Fruit fly (Drosophila melanogaster) whole organism, embryonic: ENCODE results near the gene Rtca.

Experiments used
- Abd-B ChIP-seq: fragments of 200-800 bp; sonication (Bioruptor generic); optimal IDR thresholded peaks from 2 replicates; lab custom pipeline; 2018; ENCODE audit warnings: missing biosample characterization, mild to moderate bottlenecking, missing genetic modification characterization, moderate library complexity
- Adf1 ChIP-seq: fragments of 200-800 bp; sonication (Bioruptor generic); IDR thresholded peaks from 2 replicates; pipeline ENCODE4 v1.3.6; 2022; ENCODE audit warnings: missing biosample characterization, missing genetic modification characterization
- Atf-2 ChIP-seq: fragments of 200-800 bp; sonication (Bioruptor generic); optimal IDR thresholded peaks from 2 replicates; lab custom pipeline; 2016; ENCODE audit warnings: missing biosample characterization, missing genetic modification characterization
- Bgb ChIP-seq: fragments of 200-800 bp; sonication (Bioruptor generic); IDR thresholded peaks from 2 replicates; pipeline ENCODE4 v1.3.6; 2022; ENCODE audit warnings: missing biosample characterization, missing genetic modification characterization; ENCODE audit not compliant: partially characterized antibody
- BtbVII ChIP-seq: fragments of 200-800 bp; sonication (Bioruptor generic); optimal IDR thresholded peaks from 3 replicates; lab custom pipeline; 2017; ENCODE audit warnings: missing biosample characterization, mild to moderate bottlenecking, missing genetic modification characterization
- CG10321 ChIP-seq: fragments of 200-800 bp; sonication (Bioruptor generic); IDR thresholded peaks from 2 replicates; pipeline ENCODE4 v1.3.6; 2022; ENCODE audit warnings: missing biosample characterization, missing genetic modification characterization
- CG10543 ChIP-seq: fragments of 200-800 bp; sonication (Bioruptor generic); optimal IDR thresholded peaks from 3 replicates; lab custom pipeline; 2017; ENCODE audit warnings: missing biosample characterization, mild to moderate bottlenecking, missing genetic modification characterization, moderate library complexity
- CG10979 ChIP-seq: fragments of 200-800 bp; sonication (Bioruptor generic); optimal IDR thresholded peaks from 2 replicates; lab custom pipeline; 2018; ENCODE audit warnings: missing biosample characterization, mild to moderate bottlenecking, missing genetic modification characterization, moderate library complexity
- CG12391 ChIP-seq: fragments of 200-800 bp; sonication (Bioruptor generic); optimal IDR thresholded peaks from 3 replicates; lab custom pipeline; 2018; ENCODE audit warnings: missing biosample characterization, mild to moderate bottlenecking, missing genetic modification characterization, moderate library complexity
- CG12942 ChIP-seq: fragments of 200-800 bp; sonication (Bioruptor generic); optimal IDR thresholded peaks from 3 replicates; lab custom pipeline; 2016; ENCODE audit warnings: missing biosample characterization, missing genetic modification characterization
- CG14441 ChIP-seq: fragments of 200-800 bp; sonication (Bioruptor generic); IDR thresholded peaks from 2 replicates; pipeline ENCODE4 v1.3.6; 2022; ENCODE audit warnings: missing biosample characterization, missing genetic modification characterization
- CG14667 ChIP-seq: fragments of 200-800 bp; sonication (Bioruptor generic); IDR thresholded peaks from 2 replicates; pipeline ENCODE4 v1.3.6; 2022; ENCODE audit warnings: missing biosample characterization, missing genetic modification characterization
- CG18619 ChIP-seq: fragments of 200-800 bp; sonication (Bioruptor generic); optimal IDR thresholded peaks from 3 replicates; lab custom pipeline; 2017; ENCODE audit warnings: missing biosample characterization, mild to moderate bottlenecking, missing genetic modification characterization
- CG34376 ChIP-seq: fragments of 200-800 bp; sonication (Bioruptor generic); optimal IDR thresholded peaks from 2 replicates; lab custom pipeline; 2018; ENCODE audit warnings: missing biosample characterization, mild to moderate bottlenecking, missing genetic modification characterization
- CG4820 ChIP-seq: fragments of 200-800 bp; sonication (Bioruptor generic); optimal IDR thresholded peaks from 3 replicates; lab custom pipeline; 2016; ENCODE audit warnings: missing biosample characterization, missing genetic modification characterization
- CG6791 ChIP-seq: fragments of 200-800 bp; sonication (Bioruptor generic); IDR thresholded peaks from 3 replicates; pipeline ENCODE4 v1.3.6; 2022; ENCODE audit warnings: missing biosample characterization, missing genetic modification characterization; ENCODE audit not compliant: partially characterized antibody
- CG7987 ChIP-seq: fragments of 200-800 bp; sonication (Bioruptor generic); optimal IDR thresholded peaks from 2 replicates; lab custom pipeline; 2018; ENCODE audit warnings: missing biosample characterization, mild to moderate bottlenecking, missing genetic modification characterization, moderate library complexity
- CG9817 ChIP-seq: fragments of 200-800 bp; sonication (Bioruptor generic); optimal IDR thresholded peaks from 2 replicates; lab custom pipeline; 2018; ENCODE audit warnings: missing biosample characterization, mild to moderate bottlenecking, missing genetic modification characterization, moderate library complexity
- CG9932 ChIP-seq: fragments of 200-800 bp; sonication (Bioruptor generic); IDR thresholded peaks from 2 replicates; pipeline ENCODE4 v1.3.6; 2022; ENCODE audit warnings: missing biosample characterization, missing genetic modification characterization
- D ChIP-seq, 2 experiments: fragments of 200-800 bp in 1 of 2; fragments of >200 bp in 1 of 2; sonication (Bioruptor generic) in 1 of 2; optimal IDR thresholded peaks; 2 replicates in 1 of 2; 3 replicates in 1 of 2; lab custom pipeline; 2017; ENCODE audit warnings: mild to moderate bottlenecking in 1 of 2, missing biosample characterization in 1 of 2, missing genetic modification characterization in 1 of 2, missing genetic modification reagents in 1 of 2
- GATAe ChIP-seq: fragments of 200-800 bp; sonication (Bioruptor generic); conservative IDR thresholded peaks from 2 replicates; pipeline ENCODE4 v1.3.6; 2022; ENCODE audit warnings: missing biosample characterization, missing genetic modification characterization
- H2.0 ChIP-seq: fragments of 200-800 bp; sonication (Bioruptor generic); IDR thresholded peaks from 2 replicates; pipeline ENCODE4 v1.3.6; 2022; ENCODE audit warnings: missing biosample characterization, missing genetic modification characterization
- Hsf ChIP-seq: fragments of 200-800 bp; sonication (Bioruptor generic); optimal IDR thresholded peaks from 3 replicates; lab custom pipeline; 2016; ENCODE audit warnings: missing biosample characterization, missing genetic modification characterization
- Kr ChIP-seq: fragments of 200-800 bp; sonication (Bioruptor generic); optimal IDR thresholded peaks from 2 replicates; lab custom pipeline; 2017; ENCODE audit warnings: missing biosample characterization, mild to moderate bottlenecking, missing genetic modification characterization
- MTF-1 ChIP-seq: fragments of 200-800 bp; sonication (Bioruptor generic); optimal IDR thresholded peaks from 2 replicates; lab custom pipeline; 2018; ENCODE audit warnings: missing biosample characterization, mild to moderate bottlenecking, missing genetic modification characterization, borderline replicate concordance
- Meics ChIP-seq: fragments of 200-800 bp; sonication (Bioruptor generic); optimal IDR thresholded peaks from 2 replicates; lab custom pipeline; 2017; ENCODE audit warnings: missing biosample characterization, mild to moderate bottlenecking, missing genetic modification characterization
- Mes4 ChIP-seq: fragments of 200-800 bp; sonication (Bioruptor generic); optimal IDR thresholded peaks from 2 replicates; lab custom pipeline; 2016; ENCODE audit warnings: missing biosample characterization, missing genetic modification characterization
- Oli ChIP-seq: fragments of 200-800 bp; sonication (Bioruptor generic); optimal IDR thresholded peaks from 2 replicates; lab custom pipeline; 2018; ENCODE audit warnings: missing biosample characterization, mild to moderate bottlenecking, missing genetic modification characterization, moderate library complexity
- Vsx1 ChIP-seq: fragments of 200-800 bp; sonication (Bioruptor generic); optimal IDR thresholded peaks from 2 replicates; lab custom pipeline; 2017; ENCODE audit warnings: missing biosample characterization, mild to moderate bottlenecking, missing genetic modification characterization, missing genetic modification reagents
- corto ChIP-seq: fragments of 200-800 bp; sonication (Bioruptor generic); optimal IDR thresholded peaks from 2 replicates; lab custom pipeline; 2016; ENCODE audit warnings: missing biosample characterization, mild to moderate bottlenecking, missing genetic modification characterization, moderate library complexity
- crc ChIP-seq: fragments of 200-800 bp; sonication (Bioruptor generic); optimal IDR thresholded peaks from 2 replicates; lab custom pipeline; 2016; ENCODE audit warnings: missing biosample characterization, missing genetic modification characterization
- crol ChIP-seq: fragments of 200-800 bp; sonication (Bioruptor generic); IDR thresholded peaks from 2 replicates; pipeline ENCODE4 v1.3.6; 2022; ENCODE audit warnings: missing biosample characterization, missing genetic modification characterization
- dmrt99B ChIP-seq: fragments of 200-800 bp; sonication (Bioruptor generic); optimal IDR thresholded peaks from 2 replicates; lab custom pipeline; 2018; ENCODE audit warnings: missing biosample characterization, mild to moderate bottlenecking, missing genetic modification characterization, moderate library complexity
- dpn ChIP-seq, 2 experiments: fragments of 200-800 bp; sonication (Bioruptor generic); optimal IDR thresholded peaks; 3 replicates each; lab custom pipeline; 2016; ENCODE audit warnings: missing biosample characterization in 2 of 2, missing genetic modification characterization in 2 of 2
- eve ChIP-seq, 2 experiments: fragments of >200 bp; optimal IDR thresholded peaks; 2 replicates each; lab custom pipeline; 2017; ENCODE audit warnings: missing biosample characterization in 2 of 2, missing genetic modification characterization in 2 of 2
- fd102C ChIP-seq: fragments of 200-800 bp; sonication (Bioruptor generic); optimal IDR thresholded peaks from 2 replicates; lab custom pipeline; 2018; ENCODE audit warnings: missing biosample characterization, mild to moderate bottlenecking, missing genetic modification characterization, moderate library complexity
- ftz-f1 ChIP-seq: fragments of 200-800 bp; sonication (Bioruptor generic); optimal IDR thresholded peaks from 2 replicates; lab custom pipeline; 2016; ENCODE audit warnings: missing biosample characterization, missing genetic modification characterization
- gcm2 ChIP-seq: fragments of 200-800 bp; sonication (Bioruptor generic); optimal IDR thresholded peaks from 2 replicates; lab custom pipeline; 2016; ENCODE audit warnings: missing biosample characterization, missing genetic modification characterization
- gsb-n ChIP-seq: fragments of 200-800 bp; sonication (Bioruptor generic); optimal IDR thresholded peaks from 3 replicates; lab custom pipeline; 2018; ENCODE audit warnings: missing biosample characterization, mild to moderate bottlenecking, missing genetic modification characterization
- kah ChIP-seq: fragments of 200-800 bp; sonication (Bioruptor generic); optimal IDR thresholded peaks from 2 replicates; lab custom pipeline; 2018; ENCODE audit warnings: missing biosample characterization, mild to moderate bottlenecking, missing genetic modification characterization
- lilli ChIP-seq: fragments of 200-800 bp; sonication (Bioruptor generic); optimal IDR thresholded peaks from 3 replicates; lab custom pipeline; 2016; ENCODE audit warnings: missing biosample characterization, missing genetic modification characterization
- peb ChIP-seq: fragments of 200-800 bp; sonication (Bioruptor generic); IDR thresholded peaks from 2 replicates; pipeline ENCODE4 v1.3.6; 2022; ENCODE audit warnings: missing biosample characterization, missing genetic modification characterization
- row ChIP-seq: fragments of 200-800 bp; sonication (Bioruptor generic); IDR thresholded peaks from 3 replicates; pipeline ENCODE4 v1.3.6; 2022; ENCODE audit warnings: missing biosample characterization, missing genetic modification characterization
- sd ChIP-seq: fragments of 200-800 bp; sonication (Bioruptor generic); optimal IDR thresholded peaks from 3 replicates; lab custom pipeline; 2018; ENCODE audit warnings: missing biosample characterization, mild to moderate bottlenecking, missing genetic modification characterization, moderate library complexity
- sens ChIP-seq: fragments of 200-800 bp; sonication (Bioruptor generic); peaks from one replicate; lab custom pipeline; 2016; ENCODE audit warnings: missing biosample characterization, missing genetic modification characterization
- so ChIP-seq: fragments of 200-800 bp; sonication (Bioruptor generic); IDR thresholded peaks from 3 replicates; pipeline ENCODE4 v1.3.6; 2022; ENCODE audit warnings: missing biosample characterization, missing genetic modification characterization
- sob ChIP-seq: fragments of 200-800 bp; sonication (Bioruptor generic); IDR thresholded peaks from 2 replicates; pipeline ENCODE4 v1.3.6; 2022; ENCODE audit warnings: missing biosample characterization, missing genetic modification characterization
- tio ChIP-seq: fragments of 200-800 bp; sonication (Bioruptor generic); optimal IDR thresholded peaks from 2 replicates; lab custom pipeline; 2017; ENCODE audit warnings: missing biosample characterization, missing genetic modification characterization, inconsistent platforms
- tx ChIP-seq: fragments of 200-800 bp; sonication (Bioruptor generic); optimal IDR thresholded peaks from 2 replicates; lab custom pipeline; 2016; ENCODE audit warnings: missing biosample characterization, missing genetic modification characterization
- vfl ChIP-seq: fragments of 200-800 bp; sonication (Bioruptor generic); optimal IDR thresholded peaks from 2 replicates; lab custom pipeline; 2016; ENCODE audit warnings: missing biosample characterization, missing genetic modification characterization
- zen2 ChIP-seq: fragments of 200-800 bp; sonication (Bioruptor generic); IDR thresholded peaks from 3 replicates; pipeline ENCODE4 v1.3.6; 2022; ENCODE audit warnings: missing biosample characterization, missing genetic modification characterization; ENCODE audit not compliant: partially characterized antibody

Rtca gene

DNA sequence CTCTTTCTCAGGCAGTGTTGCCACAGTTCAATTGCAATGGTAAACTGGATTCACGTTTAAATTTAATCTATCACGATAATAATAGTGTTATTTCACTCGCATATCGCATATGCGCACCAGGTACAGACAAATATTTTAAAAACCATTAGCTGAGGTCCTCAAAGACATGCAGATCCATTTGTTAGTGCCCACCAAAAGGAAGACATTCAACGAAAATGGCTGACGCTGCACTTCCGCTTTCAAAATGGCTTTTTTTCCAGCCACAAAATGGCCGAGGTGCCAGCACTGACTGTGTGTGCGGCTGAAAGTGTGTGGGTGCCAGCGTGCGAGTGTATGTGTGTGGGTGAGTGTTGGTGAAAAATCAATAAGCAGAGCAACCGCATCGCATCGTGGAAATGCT, 11.1 kb upstream of the Rtca start (continued):
- TF ChIP-seq kah (peak; percentile 36), Mes4 (peak; percentile 18), zen2 (GFP tag; lab: Robert Waterston, UW) (no peak), CG12391 (tag; lab: Kevin White, UChicago) (peak; percentile 52), corto (GFP tag; lab: Kevin White, UChicago) (no peak), CG34376 (GFP tag; lab: Kevin White, UChicago) (peak; percentile 16), MTF-1 (GFP tag; lab: Kevin White, UChicago) (no peak), GATAe (GFP tag; lab: Robert Waterston, UW) (no peak), BtbVII (GFP tag; lab: Kevin White, UChicago) (peak; percentile 36), fd102C (no peak), Kr (no peak), so (0 out of 3 replicates have a peak, but pooled peaks have one; percentile 46), gsb-n (tag; lab: Kevin White, UChicago) (peak; percentile 1), Atf-2 (GFP tag; lab: Kevin White, UChicago) (no peak), tio (GFP tag; lab: Kevin White, UChicago) (no peak), sob (GFP tag; lab: Robert Waterston, UW) (0 out of 2 replicates have a peak, but pooled peaks have one; percentile 34), CG6791 (GFP tag; lab: Robert Waterston, UW) (no peak), Hsf (GFP tag; lab: Kevin White, UChicago) (peak; percentile 23), Adf1 (GFP tag; lab: Robert Waterston, UW) (no peak), H2.0 (GFP tag; lab: Robert Waterston, UW) (no peak), CG14667 (GFP tag; lab: Robert Waterston, UW) (no peak), crc (no peak), CG9932 (GFP tag; lab: Robert Waterston, UW) (no peak), CG14441 (GFP tag; lab: Robert Waterston, UW) (no peak), CG10543 (GFP tag; lab: Kevin White, UChicago) (peak; percentile 39), Vsx1 (no peak), CG10979 (peak; percentile 39), CG12942 (GFP tag; lab: Kevin White, UChicago) (no peak), Oli (peak; percentile 21), crol (GFP tag; lab: Robert Waterston, UW) (no peak), dmrt99B (peak; percentile 62), CG10321 (GFP tag; lab: Robert Waterston, UW) (no peak), eve (GFP tag; optimal IDR thresholded peaks at IDR 0.05; lab: Kevin White, UChicago) (no peak), ftz-f1 (GFP tag; lab: Kevin White, UChicago) (no peak), Abd-B (GFP tag; lab: Kevin White, UChicago) (no peak), CG4820 (GFP tag; lab: Kevin White, UChicago) (peak; percentile 17), vfl (GFP tag; lab: Kevin White, UChicago) (no peak), row (GFP tag; lab: Robert Waterston, UW) (peak; percentile 86), CG18619 (GFP tag; lab: Kevin White, UChicago) (peak; percentile 34), sd (no peak), CG9817 (peak; percentile 24), Bgb (GFP tag; lab: Robert Waterston, UW) (no peak), sens (GFP tag; lab: Kevin White, UChicago) (peak; percentile 84), D (optimal IDR thresholded peaks at IDR 0.05; lab: Kevin White, UChicago) (no peak), D (GFP tag; optimal IDR thresholded peaks at IDR 0.05; lab: Kevin White, UChicago) (peak; percentile 24), gcm2 (GFP tag; lab: Kevin White, UChicago) (no peak), lilli (GFP tag; lab: Kevin White, UChicago) (peak; percentile 14), peb (GFP tag; lab: Robert Waterston, UW) (no peak), tx (GFP tag; lab: Kevin White, UChicago) (no peak), dpn (GFP tag; optimal IDR thresholded peaks at IDR 0.05; lab: Kevin White, UChicago) (no peak), Meics (GFP tag; lab: Kevin White, UChicago) (peak; percentile 40), CG7987 (GFP tag; lab: Kevin White, UChicago) (peak; percentile 16)
